Worm (Caenorhabditis elegans) whole organism, L4 larva: ENCODE measurements around the gene ver-1.

Experiments used
- D1046.2 ChIP-seq: fragments of 200-800 bp; sonication (Bioruptor generic); IDR thresholded peaks from 2 replicates; pipeline ENCODE4 v1.3.6; 2022; ENCODE audit warnings: missing genetic modification characterization, missing compliant biosample characterization
- F44E2.7 ChIP-seq: fragments of 200-800 bp; sonication (Bioruptor generic); IDR thresholded peaks from 2 replicates; pipeline ENCODE4 v2.1.2; 2022; ENCODE audit warnings: missing genetic modification characterization, missing compliant biosample characterization
- F49E8.2 ChIP-seq: sonication (generic microtip); optimal IDR thresholded peaks from 2 replicates; lab custom pipeline; 2016; ENCODE audit warnings: missing compliant biosample characterization, mild to moderate bottlenecking, missing genetic modification characterization, borderline replicate concordance
- R02D3.7 ChIP-seq: fragments of 150-350 bp; sonication (generic microtip); optimal IDR thresholded peaks from 3 replicates; lab custom pipeline; 2014; ENCODE audit warnings: missing biosample characterization, missing genetic modification characterization
- T20F7.1 ChIP-seq: fragments of 200-800 bp; sonication (Bioruptor generic); optimal IDR thresholded peaks from 2 replicates; lab custom pipeline; 2018; ENCODE audit warnings: mild to moderate bottlenecking, missing genetic modification characterization, missing compliant biosample characterization
- Y48G9A.11 ChIP-seq: fragments of 200-800 bp; sonication (Bioruptor generic); IDR thresholded peaks from 2 replicates; pipeline ENCODE4 v1.3.6; 2022; ENCODE audit warnings: missing genetic modification reagents, missing genetic modification characterization, missing compliant biosample characterization
- ZK546.5 ChIP-seq, 2 experiments: sonication (generic microtip); optimal IDR thresholded peaks; 2 replicates each; lab custom pipeline; 2017; ENCODE audit warnings: missing biosample characterization in 2 of 2, missing genetic modification characterization in 2 of 2
- aha-1 ChIP-seq: fragments of 150-350 bp; peaks from one replicate; lab custom pipeline; 2014; ENCODE audit warnings: missing biosample characterization, missing genetic modification characterization
- ceh-28 ChIP-seq: fragments of 150-350 bp; optimal IDR thresholded peaks from 2 replicates; lab custom pipeline; 2014; ENCODE audit warnings: missing biosample characterization, missing genetic modification reagents, missing genetic modification characterization
- ceh-32 ChIP-seq: sonication (generic microtip); optimal IDR thresholded peaks from 2 replicates; lab custom pipeline; 2016; ENCODE audit warnings: mild to moderate bottlenecking, missing genetic modification characterization, missing compliant biosample characterization; ENCODE audit not compliant: poor library complexity
- daf-16 ChIP-seq, 3 experiments: sonication (generic microtip); optimal IDR thresholded peaks; 2 replicates each; lab custom pipeline; 2016 to 2017; ENCODE audit warnings: missing genetic modification characterization in 3 of 3, missing genetic modification reagents in 3 of 3, mild to moderate bottlenecking in 2 of 3, missing compliant biosample characterization in 2 of 3, missing biosample characterization in 1 of 3, moderate library complexity in 1 of 3
- daf-19 ChIP-seq: fragments of 200-800 bp; sonication (Bioruptor generic); conservative IDR thresholded peaks from 2 replicates; pipeline ENCODE4 v1.3.6; 2022; ENCODE audit warnings: missing genetic modification characterization, missing compliant biosample characterization
- dmd-8 ChIP-seq: fragments of 200-800 bp; sonication (Bioruptor generic); IDR thresholded peaks from 2 replicates; pipeline ENCODE4 v1.3.6; 2022; ENCODE audit warnings: missing genetic modification characterization, missing compliant biosample characterization
- dmd-9 ChIP-seq: fragments of 200-800 bp; sonication (Bioruptor generic); IDR thresholded peaks from 2 replicates; pipeline ENCODE4 v1.3.6; 2022; ENCODE audit warnings: missing genetic modification reagents, missing genetic modification characterization, missing compliant biosample characterization
- dpl-1 ChIP-seq: fragments of 150-350 bp; optimal IDR thresholded peaks from 2 replicates; lab custom pipeline; 2014; ENCODE audit warnings: missing biosample characterization, missing genetic modification reagents, missing genetic modification characterization
- dve-1 ChIP-seq: sonication (generic microtip); optimal IDR thresholded peaks from 2 replicates; lab custom pipeline; 2017; ENCODE audit warnings: antibody characterized with exemption, mild to moderate bottlenecking, missing genetic modification characterization, missing compliant biosample characterization; ENCODE audit not compliant: insufficient read depth
- egl-27 ChIP-seq: sonication (generic microtip); optimal IDR thresholded peaks from 3 replicates; lab custom pipeline; 2017; ENCODE audit warnings: missing biosample characterization, missing genetic modification reagents, missing genetic modification characterization
- fkh-10 ChIP-seq: fragments of 150-350 bp; optimal IDR thresholded peaks from 2 replicates; lab custom pipeline; 2014; ENCODE audit warnings: missing biosample characterization, missing genetic modification reagents, missing genetic modification characterization
- gei-8 ChIP-seq: fragments of 200-800 bp; sonication (Bioruptor generic); optimal IDR thresholded peaks from 2 replicates; lab custom pipeline; 2018; ENCODE audit warnings: mild to moderate bottlenecking, missing genetic modification characterization, missing compliant biosample characterization
- hlh-30 ChIP-seq: sonication (generic microtip); optimal IDR thresholded peaks from 2 replicates; lab custom pipeline; 2017; ENCODE audit warnings: antibody characterized with exemption, mild to moderate bottlenecking, missing genetic modification characterization, missing compliant biosample characterization; ENCODE audit not compliant: insufficient read depth
- lim-7 ChIP-seq: fragments of 200-800 bp; sonication (Bioruptor generic); IDR thresholded peaks from 2 replicates; pipeline ENCODE4 v1.3.6; 2022; ENCODE audit warnings: missing genetic modification characterization, missing compliant biosample characterization
- lin-38 ChIP-seq: fragments of 200-800 bp; sonication (Bioruptor generic); IDR thresholded peaks from 2 replicates; pipeline ENCODE4 v1.3.6; 2022; ENCODE audit warnings: missing genetic modification reagents, missing genetic modification characterization, missing compliant biosample characterization
- lir-3 ChIP-seq: sonication (generic microtip); optimal IDR thresholded peaks from 2 replicates; lab custom pipeline; 2016; ENCODE audit warnings: mild to moderate bottlenecking, missing genetic modification characterization, missing compliant biosample characterization
- lsy-2 ChIP-seq, 2 experiments: fragments of 150-350 bp in 1 of 2; sonication (generic microtip) in 1 of 2; optimal IDR thresholded peaks; 2 replicates each; lab custom pipeline; 2014 to 2017; ENCODE audit warnings: missing biosample characterization in 2 of 2, missing genetic modification characterization in 2 of 2
- madf-5 ChIP-seq, 2 experiments: fragments of 200-800 bp; sonication (Bioruptor generic); IDR thresholded peaks; 2 replicates each; pipeline ENCODE4 v1.3.6; 2022; ENCODE audit warnings: missing compliant biosample characterization in 2 of 2, missing genetic modification characterization in 2 of 2
- nhr-28 ChIP-seq: fragments of 150-350 bp; optimal IDR thresholded peaks from 2 replicates; lab custom pipeline; 2014; ENCODE audit warnings: missing biosample characterization, missing genetic modification characterization
- nhr-42 ChIP-seq: fragments of 200-800 bp; sonication (Bioruptor generic); IDR thresholded peaks from 2 replicates; pipeline ENCODE4 v1.3.6; 2022; ENCODE audit warnings: missing genetic modification characterization, missing compliant biosample characterization
- nhr-48 ChIP-seq: sonication (generic microtip); optimal IDR thresholded peaks from 2 replicates; lab custom pipeline; 2016; ENCODE audit warnings: mild to moderate bottlenecking, missing genetic modification characterization, missing compliant biosample characterization
- nhr-77 ChIP-seq: fragments of 150-350 bp; optimal IDR thresholded peaks from 2 replicates; lab custom pipeline; 2014; ENCODE audit warnings: missing biosample characterization, missing genetic modification characterization
- php-3 ChIP-seq: fragments of 200-800 bp; sonication (Bioruptor generic); IDR thresholded peaks from 2 replicates; pipeline ENCODE4 v1.3.6; 2022; ENCODE audit warnings: missing genetic modification reagents, missing genetic modification characterization, missing compliant biosample characterization
- pqm-1 ChIP-seq: sonication (generic microtip); optimal IDR thresholded peaks from 2 replicates; lab custom pipeline; 2017; ENCODE audit warnings: missing biosample characterization, missing genetic modification characterization
- set-16 ChIP-seq: fragments of 200-800 bp; sonication (Bioruptor generic); IDR thresholded peaks from 2 replicates; pipeline ENCODE4 v1.3.6; 2022; ENCODE audit warnings: missing genetic modification reagents, missing genetic modification characterization, missing compliant biosample characterization
- spr-1 ChIP-seq: sonication (generic microtip); optimal IDR thresholded peaks from 2 replicates; lab custom pipeline; 2016; ENCODE audit warnings: mild to moderate bottlenecking, missing genetic modification characterization, missing compliant biosample characterization
- spr-3 ChIP-seq: fragments of 200-800 bp; sonication (Bioruptor generic); optimal IDR thresholded peaks from 2 replicates; lab custom pipeline; 2018; ENCODE audit warnings: mild to moderate bottlenecking, missing genetic modification characterization, missing compliant biosample characterization
- unc-130 ChIP-seq: sonication (generic microtip); optimal IDR thresholded peaks from 2 replicates; lab custom pipeline; 2016; ENCODE audit warnings: missing genetic modification reagents, missing genetic modification characterization, missing compliant biosample characterization
- zfp-3 ChIP-seq: fragments of 200-800 bp; sonication (Bioruptor generic); conservative IDR thresholded peaks from 2 replicates; pipeline ENCODE4 v1.3.6; 2022; ENCODE audit warnings: missing genetic modification reagents, missing genetic modification characterization, missing compliant biosample characterization

ver-1 gene

DNA sequence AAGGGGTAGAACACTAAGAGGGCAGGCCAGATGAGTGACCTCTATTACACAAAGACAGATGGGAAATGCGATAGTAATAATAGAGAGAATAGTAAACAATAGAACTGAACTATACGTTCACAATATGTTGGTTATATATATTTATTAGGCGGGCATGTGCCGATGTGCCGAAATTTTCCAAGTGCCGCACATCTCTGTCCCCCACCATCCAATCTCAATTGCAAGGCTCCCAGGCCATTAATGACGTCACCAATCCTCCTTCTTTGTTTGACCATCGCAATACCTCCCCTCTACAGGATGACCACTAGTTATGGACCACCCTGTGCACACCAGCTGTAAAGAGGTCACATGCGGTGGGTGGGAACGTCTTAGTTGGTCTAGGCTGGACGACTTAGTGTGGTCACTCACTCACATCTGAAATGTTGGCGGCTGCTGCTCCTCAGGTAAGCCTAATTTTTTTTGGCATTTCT, 22.5 kb downstream of the ver-1 start, which contains the start of gene F40G9.6:
TSS of gene F40G9.6 (plus strand) at position 420 of the 470 bp plus-strand sequence.
- TF ChIP-seq gei-8 (GFP tag; lab: Kevin White, UChicago) (no peak), dve-1 (tag; lab: Kevin White, UChicago) (no peak), spr-1 (no peak), F44E2.7 (no peak), fkh-10 (GFP tag; lab: Kevin White, UChicago) (no peak), ceh-28 (tag; lab: Kevin White, UChicago) (no peak)

DNA sequence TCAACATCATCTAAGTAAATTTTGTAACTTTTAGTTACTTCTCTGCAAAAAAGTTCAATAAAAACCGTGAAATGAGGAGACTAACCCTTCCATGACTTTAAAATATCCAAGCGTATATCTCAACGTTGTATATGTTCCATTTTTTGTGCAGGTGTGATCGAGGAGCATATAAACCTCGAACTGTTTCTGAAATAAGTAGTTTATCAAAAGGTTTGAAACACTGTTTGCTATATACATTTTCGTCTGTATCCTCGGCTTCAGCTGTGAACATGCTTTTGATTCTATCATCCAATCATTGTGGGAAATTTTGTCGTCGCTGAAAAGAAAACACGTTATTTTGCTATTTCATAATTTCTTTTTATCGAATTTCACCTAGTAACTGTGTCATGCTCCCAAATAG, 24.3 kb downstream of the ver-1 start, which contains the start of gene F40G9.5:
TSS of gene F40G9.5 (plus strand) at position 301 of the 400 bp plus-strand sequence.
- TF ChIP-seq unc-130 (GFP tag; lab: Kevin White, UChicago) = no peak

ce11 chrIII:182080-182479, 25.5 kb downstream of the ver-1 start, which contains the start of gene F40G9.15:
Gene F40G9.15, plus strand, starts transcription at chrIII:182380.
- TF ChIP-seq madf-5 (GFP tag; IDR thresholded peaks at IDR 0.05; lab: Robert Waterston, UW) (0 out of 4 replicates have a peak, but pooled peaks of 1 of the 2 experiments have one; percentile 44), R02D3.7 (tag; lab: Kevin White, UChicago) (no peak)

ce11 chrIII:183072-183471, 26.4 kb downstream of the ver-1 start:
- TF ChIP-seq nhr-77 (tag; lab: Kevin White, UChicago) (peak; percentile 53), pqm-1 (tag; lab: Kevin White, UChicago) (peak; percentile 36), lir-3 (tag; lab: Kevin White, UChicago) (no peak), nhr-42 (GFP tag; lab: Robert Waterston, UW) (no peak), nhr-28 (tag; lab: Kevin White, UChicago) (peak; percentile 69)
- TF ChIP-seq, all 104 proteins: peak for 3

DNA sequence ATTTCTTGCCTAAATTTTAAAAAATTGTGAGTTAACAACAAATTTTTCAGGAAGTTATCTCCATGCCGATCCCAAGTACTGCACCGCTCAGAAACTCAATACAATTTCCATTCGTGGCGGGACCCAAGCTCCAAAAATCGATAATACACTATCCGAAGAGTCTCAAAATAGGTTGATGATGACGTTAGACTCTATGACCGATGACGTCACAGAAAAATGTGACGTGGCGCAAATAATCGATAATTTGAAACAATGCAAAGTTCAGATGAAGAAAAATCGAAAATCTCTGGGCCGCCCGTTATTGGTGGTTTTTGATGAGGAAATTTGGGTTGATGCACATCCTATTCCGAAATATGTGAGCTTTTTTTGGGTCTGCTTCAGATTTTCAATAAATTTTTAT, 27.7 kb downstream of the ver-1 start:
- peak; percentile 24 for TF ChIP-seq ceh-28 (tag; lab: Kevin White, UChicago)
- no peak for TF ChIP-seq ZK546.5 (tag; optimal IDR thresholded peaks at IDR 0.05; lab: Kevin White, UChicago)

DNA sequence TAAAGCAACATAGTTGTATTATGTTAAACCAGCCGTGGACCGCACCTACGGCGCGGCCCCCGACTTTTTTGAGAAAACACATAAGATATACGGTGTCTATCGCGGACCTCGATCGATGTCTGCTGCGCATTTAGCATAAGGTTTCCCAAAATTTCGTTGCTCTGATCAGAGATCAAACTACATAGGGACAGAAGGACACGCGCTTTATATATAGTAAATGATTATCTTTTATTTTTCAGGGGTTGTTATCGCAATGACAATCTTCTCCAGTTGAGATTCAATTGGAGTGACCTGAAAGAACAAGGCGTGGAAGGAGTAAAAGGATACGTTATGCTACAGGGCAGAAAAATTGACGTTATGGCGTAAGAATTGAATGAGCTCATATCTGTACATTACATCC, 29.3 kb downstream of the ver-1 start:
- TF ChIP-seq aha-1 (tag; lab: Kevin White, UChicago) = peak; percentile 26

DNA sequence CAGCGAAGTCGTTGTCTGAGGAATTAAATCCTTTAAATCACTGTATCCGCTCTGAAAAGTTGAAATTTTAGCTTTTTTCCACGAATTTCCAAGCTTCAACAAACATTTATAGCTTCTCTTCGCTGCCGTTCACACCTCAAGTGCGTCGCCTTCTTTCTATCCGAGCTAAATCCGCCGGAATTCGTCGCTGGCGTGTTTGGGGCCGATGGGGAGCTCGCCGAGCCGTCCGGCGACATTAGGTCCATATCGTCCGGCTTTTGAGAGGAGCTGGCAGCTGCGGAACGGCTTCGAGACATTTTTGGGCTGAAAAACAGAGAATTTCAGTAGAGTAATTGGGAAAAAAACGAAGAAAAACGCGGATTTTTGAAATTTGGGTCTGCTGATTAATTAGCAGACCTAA, 31.2 kb downstream of the ver-1 start, which contains the start of gene mxl-2:
TSS of gene mxl-2 (minus strand) at position 303 of the 400 bp plus-strand sequence.
- TF ChIP-seq egl-27 (tag; lab: Kevin White, UChicago) (no peak), nhr-48 (tag; lab: Kevin White, UChicago) (no peak), set-16 (GFP tag; lab: Robert Waterston, UW) (peak; percentile 75), F49E8.2 (tag; lab: Kevin White, UChicago) (no peak), daf-19 (no peak), php-3 (GFP tag; lab: Robert Waterston, UW) (no peak)

ce11 chrIII:188426-188888, 31.8 kb downstream of the ver-1 start, which contains the start of gene ubc-20:
Gene ubc-20, plus strand, starts transcription at chrIII:188838.
- TF ChIP-seq lim-7 = no peak
- peak in 1 of 2 experiments; percentile 26 for TF ChIP-seq lsy-2 (tag; optimal IDR thresholded peaks at IDR 0.05; lab: Kevin White, UChicago)
- no peak for TF ChIP-seq daf-16 (GFP tag; optimal IDR thresholded peaks at IDR 0.05; lab: Kevin White, UChicago)
- peak; percentile 11 for TF ChIP-seq daf-16 (tag; optimal IDR thresholded peaks at IDR 0.05; lab: Kevin White, UChicago)
- TF ChIP-seq dpl-1 (GFP tag; lab: Kevin White, UChicago) = peak; percentile 15
- TF ChIP-seq nhr-77 (tag; lab: Kevin White, UChicago) = peak; percentile 25
- TF ChIP-seq zfp-3 (GFP tag; lab: Robert Waterston, UW) = no peak
- no peak for TF ChIP-seq spr-3 (GFP tag; lab: Kevin White, UChicago)
- TF ChIP-seq hlh-30 (tag; lab: Kevin White, UChicago) = peak; percentile 62
- no peak for TF ChIP-seq lin-38 (GFP tag; lab: Robert Waterston, UW)
- no peak for TF ChIP-seq ceh-32 (tag; lab: Kevin White, UChicago)
- TF ChIP-seq spr-1 = no peak
- TF ChIP-seq T20F7.1 (GFP tag; lab: Kevin White, UChicago) = peak; percentile 98
- TF ChIP-seq Y48G9A.11 (GFP tag; lab: Robert Waterston, UW) = peak; percentile 95
- TF ChIP-seq dmd-9 (GFP tag; lab: Robert Waterston, UW) = no peak
- no peak for TF ChIP-seq dmd-8 (GFP tag; lab: Robert Waterston, UW)
- TF ChIP-seq D1046.2 (GFP tag; lab: Robert Waterston, UW) = no peak
